Fruit fly (Drosophila melanogaster) whole organism, embryonic: ENCODE results near the gene Cpr62Ba.

Experiments used
- Asciz ChIP-seq: fragments of 200-800 bp; sonication (Bioruptor generic); optimal IDR thresholded peaks from 2 replicates; lab custom pipeline; 2017; ENCODE audit warnings: missing biosample characterization, mild to moderate bottlenecking, missing genetic modification characterization, missing genetic modification reagents
- B-H1 ChIP-seq: fragments of 200-800 bp; sonication (Bioruptor generic); IDR thresholded peaks from 3 replicates; pipeline ENCODE4 v1.3.6; 2022; ENCODE audit warnings: missing biosample characterization, missing genetic modification characterization
- CG1024 ChIP-seq: fragments of 200-800 bp; sonication (Bioruptor generic); IDR thresholded peaks from 2 replicates; pipeline ENCODE4 v1.3.6; 2022; ENCODE audit warnings: missing biosample characterization, missing genetic modification characterization
- CG10543 ChIP-seq: fragments of 200-800 bp; sonication (Bioruptor generic); optimal IDR thresholded peaks from 3 replicates; lab custom pipeline; 2017; ENCODE audit warnings: missing biosample characterization, mild to moderate bottlenecking, missing genetic modification characterization, moderate library complexity
- CG11696 ChIP-seq: fragments of 200-800 bp; sonication (Bioruptor generic); IDR thresholded peaks from 2 replicates; pipeline ENCODE4 v1.3.6; 2022; ENCODE audit warnings: missing biosample characterization, missing genetic modification characterization
- CG12104 ChIP-seq: fragments of 200-800 bp; sonication (Bioruptor generic); optimal IDR thresholded peaks from 3 replicates; lab custom pipeline; 2016; ENCODE audit warnings: missing biosample characterization, missing genetic modification characterization
- CG12219 ChIP-seq: fragments of 200-800 bp; sonication (Bioruptor generic); optimal IDR thresholded peaks from 3 replicates; lab custom pipeline; 2018; ENCODE audit warnings: missing biosample characterization, mild to moderate bottlenecking, missing genetic modification characterization
- CG12391 ChIP-seq: fragments of 200-800 bp; sonication (Bioruptor generic); optimal IDR thresholded peaks from 3 replicates; lab custom pipeline; 2018; ENCODE audit warnings: missing biosample characterization, mild to moderate bottlenecking, missing genetic modification characterization, moderate library complexity
- CG15073 ChIP-seq: fragments of 200-800 bp; sonication (Bioruptor generic); optimal IDR thresholded peaks from 2 replicates; lab custom pipeline; 2016; ENCODE audit warnings: missing biosample characterization, missing genetic modification characterization
- CG1647 ChIP-seq: fragments of 200-800 bp; sonication (Bioruptor generic); optimal IDR thresholded peaks from 3 replicates; lab custom pipeline; 2016; ENCODE audit warnings: missing biosample characterization, missing genetic modification characterization
- CG2202 ChIP-seq: fragments of 200-800 bp; sonication (Bioruptor generic); optimal IDR thresholded peaks from 2 replicates; lab custom pipeline; 2018; ENCODE audit warnings: missing biosample characterization, mild to moderate bottlenecking, missing genetic modification characterization
- CG2712 ChIP-seq: fragments of 200-800 bp; optimal IDR thresholded peaks from 3 replicates; lab custom pipeline; 2019; ENCODE audit warnings: missing biosample characterization, mild to moderate bottlenecking, missing genetic modification characterization, moderate library complexity
- CG2875 ChIP-seq: fragments of 200-800 bp; sonication (Bioruptor generic); optimal IDR thresholded peaks from 2 replicates; lab custom pipeline; 2017; ENCODE audit warnings: missing biosample characterization, mild to moderate bottlenecking, missing genetic modification characterization, missing genetic modification reagents
- CG32772 ChIP-seq: fragments of 200-800 bp; sonication (Bioruptor generic); IDR thresholded peaks from 2 replicates; pipeline ENCODE4 v1.3.6; 2022; ENCODE audit warnings: missing biosample characterization, missing genetic modification characterization
- CG33557 ChIP-seq: fragments of 200-800 bp; sonication (Bioruptor generic); optimal IDR thresholded peaks from 2 replicates; lab custom pipeline; 2019; ENCODE audit warnings: missing biosample characterization, mild to moderate bottlenecking, missing genetic modification characterization, moderate library complexity
- CG4707 ChIP-seq: fragments of 200-800 bp; sonication (Bioruptor generic); optimal IDR thresholded peaks from 2 replicates; lab custom pipeline; 2018; ENCODE audit warnings: missing biosample characterization, mild to moderate bottlenecking, missing genetic modification characterization, moderate library complexity
- CG4820 ChIP-seq: fragments of 200-800 bp; sonication (Bioruptor generic); optimal IDR thresholded peaks from 3 replicates; lab custom pipeline; 2016; ENCODE audit warnings: missing biosample characterization, missing genetic modification characterization
- CG6813 ChIP-seq: fragments of 200-800 bp; sonication (Bioruptor generic); optimal IDR thresholded peaks from 2 replicates; lab custom pipeline; 2017; ENCODE audit warnings: missing biosample characterization, missing genetic modification characterization, mild to moderate bottlenecking, moderate library complexity, missing genetic modification reagents
- CG7271 ChIP-seq: fragments of 200-800 bp; sonication (Bioruptor generic); optimal IDR thresholded peaks from 2 replicates; lab custom pipeline; 2018; ENCODE audit warnings: missing biosample characterization, mild to moderate bottlenecking, missing genetic modification characterization, moderate library complexity
- CG8281 ChIP-seq: fragments of 200-800 bp; sonication (Bioruptor generic); optimal IDR thresholded peaks from 2 replicates; lab custom pipeline; 2018; ENCODE audit warnings: missing biosample characterization, mild to moderate bottlenecking, missing genetic modification characterization, moderate library complexity
- Dip3 ChIP-seq: fragments of 200-800 bp; sonication (Bioruptor generic); optimal IDR thresholded peaks from 3 replicates; lab custom pipeline; 2016; ENCODE audit warnings: missing biosample characterization, missing genetic modification characterization
- Ets65A ChIP-seq: fragments of 200-800 bp; sonication (Bioruptor generic); peaks from one replicate; lab custom pipeline; 2016; ENCODE audit warnings: missing biosample characterization, missing genetic modification characterization
- Kr ChIP-seq: fragments of 200-800 bp; sonication (Bioruptor generic); optimal IDR thresholded peaks from 2 replicates; lab custom pipeline; 2017; ENCODE audit warnings: missing biosample characterization, mild to moderate bottlenecking, missing genetic modification characterization
- Mrtf ChIP-seq: fragments of 200-800 bp; sonication (Bioruptor generic); IDR thresholded peaks from 3 replicates; pipeline ENCODE4 v1.3.6; 2022; ENCODE audit warnings: missing biosample characterization, missing genetic modification characterization
- Optix ChIP-seq: fragments of 200-800 bp; sonication (Bioruptor generic); IDR thresholded peaks from 3 replicates; pipeline ENCODE4 v1.3.6; 2022; ENCODE audit warnings: missing biosample characterization, missing genetic modification characterization
- PHDP ChIP-seq: fragments of 200-800 bp; sonication (Bioruptor generic); optimal IDR thresholded peaks from 3 replicates; lab custom pipeline; 2018; ENCODE audit warnings: missing biosample characterization, mild to moderate bottlenecking, missing genetic modification characterization, moderate library complexity
- aop ChIP-seq: fragments of 200-800 bp; sonication (Bioruptor generic); IDR thresholded peaks from 2 replicates; pipeline ENCODE4 v1.3.6; 2022; ENCODE audit warnings: missing biosample characterization, missing genetic modification characterization
- br ChIP-seq: fragments of >200 bp; optimal IDR thresholded peaks from 2 replicates; lab custom pipeline; 2017
- btn ChIP-seq: fragments of 200-800 bp; sonication (Bioruptor generic); optimal IDR thresholded peaks from 2 replicates; lab custom pipeline; 2016; ENCODE audit warnings: missing biosample characterization, missing genetic modification characterization
- crp ChIP-seq, 2 experiments: fragments of 200-800 bp; sonication (Bioruptor generic); optimal IDR thresholded peaks; 2 replicates in 1 of 2; 3 replicates in 1 of 2; lab custom pipeline; 2017; ENCODE audit warnings: missing biosample characterization in 2 of 2, missing genetic modification characterization in 2 of 2, mild to moderate bottlenecking in 1 of 2, moderate library complexity in 1 of 2
- cwo ChIP-seq: fragments of 200-800 bp; sonication (Bioruptor generic); optimal IDR thresholded peaks from 3 replicates; lab custom pipeline; 2017; ENCODE audit warnings: missing biosample characterization, missing genetic modification characterization, mild to moderate bottlenecking, moderate library complexity, missing genetic modification reagents
- dmrt11E ChIP-seq: fragments of 200-800 bp; sonication (Bioruptor generic); optimal IDR thresholded peaks from 3 replicates; lab custom pipeline; 2018; ENCODE audit warnings: missing biosample characterization, mild to moderate bottlenecking, missing genetic modification characterization, moderate library complexity
- esg ChIP-seq: fragments of 200-800 bp; sonication (Bioruptor generic); conservative IDR thresholded peaks from 2 replicates; pipeline ENCODE4 v1.3.6; 2022; ENCODE audit warnings: missing biosample characterization, missing genetic modification characterization
- fd102C ChIP-seq: fragments of 200-800 bp; sonication (Bioruptor generic); optimal IDR thresholded peaks from 2 replicates; lab custom pipeline; 2018; ENCODE audit warnings: missing biosample characterization, mild to moderate bottlenecking, missing genetic modification characterization, moderate library complexity
- gce ChIP-seq: fragments of 200-800 bp; sonication (Bioruptor generic); IDR thresholded peaks from 3 replicates; pipeline ENCODE4 v1.3.6; 2022; ENCODE audit warnings: missing biosample characterization, missing genetic modification characterization
- grau ChIP-seq: fragments of 200-800 bp; optimal IDR thresholded peaks from 3 replicates; lab custom pipeline; 2019; ENCODE audit warnings: missing biosample characterization, mild to moderate bottlenecking, missing genetic modification characterization, moderate library complexity
- lab ChIP-seq: fragments of 200-800 bp; sonication (Bioruptor generic); optimal IDR thresholded peaks from 3 replicates; lab custom pipeline; 2017; ENCODE audit warnings: missing biosample characterization, missing genetic modification characterization, mild to moderate bottlenecking, moderate library complexity, missing genetic modification reagents
- lmd ChIP-seq: fragments of 200-800 bp; sonication (Bioruptor generic); IDR thresholded peaks from 2 replicates; pipeline ENCODE4 v1.3.6; 2022; ENCODE audit warnings: missing biosample characterization, missing genetic modification characterization
- lola ChIP-seq, 3 experiments: fragments of >200 bp in 2 of 3; fragments of 200-800 bp in 1 of 3; sonication (Bioruptor generic) in 1 of 3; optimal IDR thresholded peaks; 2 replicates each; lab custom pipeline; 2017 to 2019; ENCODE audit warnings: missing biosample characterization in 3 of 3, missing genetic modification characterization in 3 of 3, mild to moderate bottlenecking in 1 of 3, moderate library complexity in 1 of 3
- pum ChIP-seq: fragments of 200-800 bp; sonication (Bioruptor generic); optimal IDR thresholded peaks from 2 replicates; lab custom pipeline; 2016; ENCODE audit warnings: missing biosample characterization, missing genetic modification characterization
- repo ChIP-seq: fragments of 200-800 bp; sonication (Bioruptor generic); optimal IDR thresholded peaks from 2 replicates; lab custom pipeline; 2016; ENCODE audit warnings: missing biosample characterization, missing genetic modification characterization
- ro ChIP-seq: fragments of 200-800 bp; sonication (Bioruptor generic); IDR thresholded peaks from 2 replicates; pipeline ENCODE4 v1.3.6; 2022; ENCODE audit warnings: missing biosample characterization, missing genetic modification characterization
- sens ChIP-seq: fragments of 200-800 bp; sonication (Bioruptor generic); peaks from one replicate; lab custom pipeline; 2016; ENCODE audit warnings: missing biosample characterization, missing genetic modification characterization
- sim ChIP-seq: fragments of 200-800 bp; sonication (Bioruptor generic); IDR thresholded peaks from 2 replicates; pipeline ENCODE4 v1.3.6; 2022; ENCODE audit warnings: missing biosample characterization, missing genetic modification characterization
- ssp ChIP-seq: fragments of 200-800 bp; sonication (Bioruptor generic); IDR thresholded peaks from 2 replicates; pipeline ENCODE4 v1.3.6; 2022; ENCODE audit warnings: missing biosample characterization, missing genetic modification characterization
- tap ChIP-seq: fragments of 200-800 bp; optimal IDR thresholded peaks from 3 replicates; lab custom pipeline; 2019; ENCODE audit warnings: missing biosample characterization, mild to moderate bottlenecking, missing genetic modification characterization, moderate library complexity
- z ChIP-seq: fragments of 200-800 bp; sonication (Bioruptor generic); IDR thresholded peaks from 3 replicates; pipeline ENCODE4 v1.3.6; 2022; ENCODE audit warnings: missing biosample characterization, missing genetic modification characterization
- zen2 ChIP-seq: fragments of 200-800 bp; sonication (Bioruptor generic); IDR thresholded peaks from 3 replicates; pipeline ENCODE4 v1.3.6; 2022; ENCODE audit warnings: missing biosample characterization, missing genetic modification characterization; ENCODE audit not compliant: partially characterized antibody
- zfh1 ChIP-seq: fragments of 200-800 bp; sonication (Bioruptor generic); IDR thresholded peaks from 3 replicates; pipeline ENCODE4 v1.3.6; 2022; ENCODE audit warnings: missing biosample characterization, missing genetic modification characterization

Cpr62Ba gene

dm6 chr3L:1859563-1859962 lies 28.0 kb upstream of the Cpr62Ba start (continued):
- no peak for TF ChIP-seq Kr (GFP tag; lab: Kevin White, UChicago)
- no peak for TF ChIP-seq Mrtf (GFP tag; lab: Robert Waterston, UW)
- TF ChIP-seq ro (GFP tag; lab: Robert Waterston, UW) = no peak
- no peak for TF ChIP-seq crp (GFP tag; optimal IDR thresholded peaks at IDR 0.05; lab: Kevin White, UChicago)
- no peak for TF ChIP-seq cwo (GFP tag; lab: Kevin White, UChicago)
- no peak for TF ChIP-seq CG1024 (GFP tag; lab: Robert Waterston, UW)
- TF ChIP-seq CG2875 (GFP tag; lab: Kevin White, UChicago) = no peak
- TF ChIP-seq Ets65A (GFP tag; lab: Kevin White, UChicago) = no peak
- 0 out of 3 replicates have a peak, but pooled peaks have one; percentile 16 for TF ChIP-seq z
- no peak for TF ChIP-seq CG4820 (GFP tag; lab: Kevin White, UChicago)
- TF ChIP-seq CG8281 (tag; lab: Kevin White, UChicago) = no peak
- no peak for TF ChIP-seq CG33557 (GFP tag; lab: Kevin White, UChicago)
- peak; percentile 39 for TF ChIP-seq Asciz (GFP tag; lab: Kevin White, UChicago)
- peak; percentile 57 for TF ChIP-seq lab (GFP tag; lab: Kevin White, UChicago)
- no peak for TF ChIP-seq grau
- TF ChIP-seq CG10543 (GFP tag; lab: Kevin White, UChicago) = no peak
- 0 out of 3 replicates have a peak, but pooled peaks have one; percentile 18 for TF ChIP-seq zfh1
- no peak for TF ChIP-seq repo
- no peak for TF ChIP-seq lola (GFP tag; optimal IDR thresholded peaks at IDR 0.05; lab: Kevin White, UChicago)
- no peak for TF ChIP-seq pum (GFP tag; lab: Kevin White, UChicago)
- TF ChIP-seq fd102C (GFP tag; lab: Kevin White, UChicago) = peak; percentile 10
- no peak for TF ChIP-seq CG11696 (GFP tag; lab: Robert Waterston, UW)
- TF ChIP-seq Optix = no peak
- no peak for TF ChIP-seq br (lab: Kevin White, UChicago)
- no peak for TF ChIP-seq CG15073
- no peak for TF ChIP-seq zen2 (GFP tag; lab: Robert Waterston, UW)
- peak; percentile 76; the same call in 1 of the 2 replicates for TF ChIP-seq aop (GFP tag; lab: Robert Waterston, UW)

- peak; percentile 58 for TF ChIP-seq dmrt11E (tag; lab: Kevin White, UChicago)
- TF ChIP-seq ssp = peak; percentile 98
- peak; percentile 73 for TF ChIP-seq CG2712 (tag; lab: Kevin White, UChicago)
- TF ChIP-seq CG4707 (GFP tag; lab: Kevin White, UChicago) = no peak
- TF ChIP-seq esg (GFP tag; lab: Robert Waterston, UW) = peak; percentile 24; the same call in 1 of the 2 replicates
- peak; percentile 40 for TF ChIP-seq tap (tag; lab: Kevin White, UChicago)
- no peak; the same call in 2 of the 3 replicates for TF ChIP-seq B-H1 (GFP tag; lab: Robert Waterston, UW)
- TF ChIP-seq lmd (GFP tag; lab: Robert Waterston, UW) = peak; percentile 77
- no peak for TF ChIP-seq gce (GFP tag; lab: Robert Waterston, UW)
- peak; percentile 4 for TF ChIP-seq CG1647 (GFP tag; lab: Kevin White, UChicago)
- TF ChIP-seq CG12219 (GFP tag; lab: Kevin White, UChicago) = peak; percentile 15
- TF ChIP-seq sens (GFP tag; lab: Kevin White, UChicago) = peak; percentile 92
- TF ChIP-seq CG10543 (GFP tag; lab: Kevin White, UChicago) = peak; percentile 84
- TF ChIP-seq CG32772 (GFP tag; lab: Robert Waterston, UW) = peak; percentile 41; the same call in 1 of the 2 replicates
- TF ChIP-seq CG2202 = no peak
- no peak for TF ChIP-seq sim
- no peak for TF ChIP-seq btn (GFP tag; lab: Kevin White, UChicago)
- no peak for TF ChIP-seq CG7271
- TF ChIP-seq CG12104 (GFP tag; lab: Kevin White, UChicago) = peak; percentile 53
- TF ChIP-seq PHDP = peak; percentile 73
- TF ChIP-seq CG12391 (tag; lab: Kevin White, UChicago) = peak; percentile 85
- TF ChIP-seq CG6813 (GFP tag; lab: Kevin White, UChicago) = no peak
- peak; percentile 82 for TF ChIP-seq Dip3 (GFP tag; lab: Kevin White, UChicago)
Observed at dm6 chr3L:1856467-1857350, 25.1 kb upstream of the Cpr62Ba start, which contains the start of gene CG12024. Gene CG12024, plus strand, starts transcription at chr3L:1857165.
